Fruit fly (Drosophila melanogaster) whole organism, pupa: ENCODE measurements around the gene Bmcp.

Experiments used
- CG10348 ChIP-seq: fragments of 200-800 bp; sonication (Bioruptor generic); IDR thresholded peaks from 2 replicates; pipeline ENCODE4 v1.3.6; 2022; ENCODE audit warnings: missing biosample characterization, missing genetic modification characterization
- CG12605 ChIP-seq: fragments of 200-800 bp; sonication (Bioruptor generic); IDR thresholded peaks from 2 replicates; pipeline ENCODE4 v1.3.6; 2022; ENCODE audit warnings: missing biosample characterization, missing genetic modification characterization
- CG13204 ChIP-seq: fragments of 200-800 bp; sonication (Bioruptor generic); optimal IDR thresholded peaks from 2 replicates; lab custom pipeline; 2018; ENCODE audit warnings: missing biosample characterization, mild to moderate bottlenecking, missing genetic modification characterization, moderate library complexity
- CG14655 ChIP-seq: fragments of 200-800 bp; sonication (Bioruptor generic); optimal IDR thresholded peaks from 3 replicates; lab custom pipeline; 2017; ENCODE audit warnings: mild to moderate bottlenecking, missing biosample characterization, missing genetic modification reagents, missing genetic modification characterization
- CG15710 ChIP-seq: fragments of 200-800 bp; sonication (Bioruptor generic); optimal IDR thresholded peaks from 2 replicates; lab custom pipeline; 2018; ENCODE audit warnings: missing biosample characterization, mild to moderate bottlenecking, missing genetic modification characterization, moderate library complexity
- CG17806 ChIP-seq: fragments of 200-800 bp; sonication (Bioruptor generic); optimal IDR thresholded peaks from 2 replicates; lab custom pipeline; 2018; ENCODE audit warnings: missing biosample characterization, mild to moderate bottlenecking, missing genetic modification characterization, moderate library complexity
- CG32121 ChIP-seq: fragments of 200-800 bp; sonication (Bioruptor generic); IDR thresholded peaks from 2 replicates; pipeline ENCODE4 v1.3.6; 2022; ENCODE audit warnings: missing biosample characterization, missing genetic modification characterization
- CG34367 ChIP-seq: fragments of 200-800 bp; sonication (Bioruptor generic); optimal IDR thresholded peaks from 2 replicates; lab custom pipeline; 2018; ENCODE audit warnings: missing biosample characterization, mild to moderate bottlenecking, missing genetic modification characterization
- CG4496 ChIP-seq: fragments of 200-800 bp; sonication (Bioruptor generic); IDR thresholded peaks from 3 replicates; pipeline ENCODE4 v1.3.6; 2022; ENCODE audit warnings: missing biosample characterization, missing genetic modification characterization
- CG8159 ChIP-seq: fragments of 200-800 bp; sonication (Bioruptor generic); optimal IDR thresholded peaks from 3 replicates; lab custom pipeline; 2018; ENCODE audit warnings: missing biosample characterization, mild to moderate bottlenecking, missing genetic modification characterization, moderate library complexity
- CG8301 ChIP-seq: fragments of 200-800 bp; sonication (Bioruptor generic); optimal IDR thresholded peaks from 2 replicates; lab custom pipeline; 2018; ENCODE audit warnings: missing biosample characterization, mild to moderate bottlenecking, missing genetic modification characterization
- CG9948 ChIP-seq: fragments of 200-800 bp; sonication (Bioruptor generic); optimal IDR thresholded peaks from 2 replicates; lab custom pipeline; 2018; ENCODE audit warnings: missing biosample characterization, mild to moderate bottlenecking, missing genetic modification characterization, moderate library complexity
- D1 ChIP-seq: fragments of 200-800 bp; sonication (Bioruptor generic); optimal IDR thresholded peaks from 2 replicates; lab custom pipeline; 2018; ENCODE audit warnings: missing biosample characterization, mild to moderate bottlenecking, missing genetic modification characterization, moderate library complexity
- EcR ChIP-seq: fragments of 200-800 bp; sonication (Bioruptor generic); optimal IDR thresholded peaks from 3 replicates; lab custom pipeline; 2019; ENCODE audit warnings: missing biosample characterization, missing genetic modification characterization, mild to moderate bottlenecking, moderate library complexity, missing genetic modification reagents
- Ets98B ChIP-seq: fragments of 200-800 bp; sonication (Bioruptor generic); IDR thresholded peaks from 2 replicates; pipeline ENCODE4 v1.3.6; 2022; ENCODE audit warnings: missing biosample characterization, missing genetic modification characterization
- Pif1A ChIP-seq: fragments of 200-800 bp; sonication (Bioruptor generic); optimal IDR thresholded peaks from 3 replicates; lab custom pipeline; 2016; ENCODE audit warnings: missing biosample characterization, missing genetic modification characterization
- Pif1B ChIP-seq: fragments of 200-800 bp; sonication (Bioruptor generic); optimal IDR thresholded peaks from 3 replicates; lab custom pipeline; 2016; ENCODE audit warnings: missing biosample characterization, missing genetic modification characterization
- Snoo ChIP-seq: fragments of 200-800 bp; sonication (Bioruptor generic); optimal IDR thresholded peaks from 3 replicates; lab custom pipeline; 2017; ENCODE audit warnings: missing biosample characterization, mild to moderate bottlenecking, missing genetic modification characterization, inconsistent platforms
- fd96Ca ChIP-seq: fragments of 200-800 bp; sonication (Bioruptor generic); IDR thresholded peaks from 3 replicates; pipeline ENCODE4 v1.3.6; 2022; ENCODE audit warnings: missing biosample characterization, missing genetic modification characterization
- gl ChIP-seq: fragments of 200-800 bp; sonication (Bioruptor generic); optimal IDR thresholded peaks from 2 replicates; lab custom pipeline; 2018; ENCODE audit warnings: missing biosample characterization, mild to moderate bottlenecking, missing genetic modification characterization

The Bmcp gene

dm6 chr3L:11764930-11765329 lies 44.2 kb downstream of the Bmcp start:
- TF ChIP-seq CG13204 (GFP tag; lab: Kevin White, UChicago) (no peak), CG32121 (GFP tag; lab: Robert Waterston, UW) (no peak), fd96Ca (GFP tag; lab: Robert Waterston, UW) (no peak), CG34367 (tag; lab: Kevin White, UChicago) (no peak), CG10348 (GFP tag; lab: Robert Waterston, UW) (no peak), CG12605 (GFP tag; lab: Robert Waterston, UW) (no peak), Pif1B (GFP tag; lab: Kevin White, UChicago) (no peak), Ets98B (GFP tag; lab: Robert Waterston, UW) (no peak), CG17806 (tag; lab: Kevin White, UChicago) (no peak), CG9948 (tag; lab: Kevin White, UChicago) (no peak), Pif1A (GFP tag; lab: Kevin White, UChicago) (no peak), Snoo (tag; lab: Kevin White, UChicago) (no peak), D1 (tag; lab: Kevin White, UChicago) (no peak), CG15710 (no peak), CG8301 (tag; lab: Kevin White, UChicago) (no peak), EcR (no peak), CG8159 (tag; lab: Kevin White, UChicago) (no peak), gl (no peak), CG14655 (GFP tag; lab: Kevin White, UChicago) (no peak), CG4496 (GFP tag; lab: Robert Waterston, UW) (no peak)

dm6 chr3L:11765695-11766232 lies 45.0 kb downstream of the Bmcp start, which contains the start of gene loaf:
loaf (minus strand) TSS chr3L:11766182.
- TF ChIP-seq CG32121 (GFP tag; lab: Robert Waterston, UW) (no peak), gl (no peak), Pif1B (GFP tag; lab: Kevin White, UChicago) (no peak), CG4496 (GFP tag; lab: Robert Waterston, UW) (no peak), Snoo (tag; lab: Kevin White, UChicago) (no peak), fd96Ca (GFP tag; lab: Robert Waterston, UW) (no peak), CG9948 (tag; lab: Kevin White, UChicago) (no peak), CG10348 (GFP tag; lab: Robert Waterston, UW) (no peak), CG8301 (tag; lab: Kevin White, UChicago) (no peak), CG8159 (tag; lab: Kevin White, UChicago) (no peak), Ets98B (GFP tag; lab: Robert Waterston, UW) (no peak), CG12605 (GFP tag; lab: Robert Waterston, UW) (no peak)

DNA sequence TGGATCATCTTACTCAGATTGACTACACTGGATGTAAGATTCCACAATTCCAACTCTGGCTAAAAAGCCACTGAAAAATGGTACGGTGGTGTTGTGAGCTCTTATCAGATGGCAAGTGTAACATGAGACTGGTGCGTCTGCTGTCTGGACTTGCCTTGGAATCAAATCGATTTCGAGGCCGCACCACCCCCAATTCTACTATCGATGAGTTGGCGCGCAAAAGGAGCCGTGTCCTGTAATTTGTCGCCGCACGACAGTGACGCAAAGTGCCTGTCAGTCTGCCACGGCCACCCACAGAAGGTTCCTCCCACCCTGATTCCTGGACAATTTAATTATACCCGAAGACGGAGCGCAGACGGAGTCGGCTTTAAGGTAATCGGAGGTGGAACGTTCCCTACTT lies 45.8 kb downstream of the Bmcp start:
- TF ChIP-seq CG8301 (tag; lab: Kevin White, UChicago), result no peak
- no peak for TF ChIP-seq CG34367 (tag; lab: Kevin White, UChicago)
- no peak for TF ChIP-seq CG10348 (GFP tag; lab: Robert Waterston, UW)
- no peak for TF ChIP-seq CG12605 (GFP tag; lab: Robert Waterston, UW)
- TF ChIP-seq CG15710, result no peak
- TF ChIP-seq CG8159 (tag; lab: Kevin White, UChicago), result no peak
- TF ChIP-seq Pif1B (GFP tag; lab: Kevin White, UChicago), result no peak
- TF ChIP-seq D1 (tag; lab: Kevin White, UChicago), result no peak
- no peak for TF ChIP-seq CG9948 (tag; lab: Kevin White, UChicago)
- TF ChIP-seq CG4496 (GFP tag; lab: Robert Waterston, UW), result no peak
- TF ChIP-seq CG17806 (tag; lab: Kevin White, UChicago), result no peak
- no peak for TF ChIP-seq Snoo (tag; lab: Kevin White, UChicago)
- no peak for TF ChIP-seq EcR
- TF ChIP-seq Ets98B (GFP tag; lab: Robert Waterston, UW), result no peak
- no peak for TF ChIP-seq CG13204 (GFP tag; lab: Kevin White, UChicago)

DNA sequence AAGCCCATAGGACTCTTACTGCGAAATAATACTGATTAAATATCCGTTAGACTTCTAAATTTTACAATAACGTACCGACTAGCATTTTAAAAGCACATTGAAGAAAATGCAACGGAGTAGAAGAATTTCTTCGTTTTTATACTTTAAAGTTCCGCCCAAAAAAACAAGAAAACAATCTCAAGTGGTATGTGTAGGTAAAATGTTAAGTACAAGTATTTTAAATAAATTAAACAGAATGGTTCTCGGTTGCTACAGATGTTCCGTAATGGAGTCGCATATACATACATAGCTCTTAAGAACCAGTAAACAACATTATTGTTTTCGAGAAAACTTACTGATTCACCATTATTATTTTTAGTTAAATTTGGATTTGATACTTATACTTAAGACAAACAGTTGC lies 51.3 kb downstream of the Bmcp start, which contains the start of gene Muc68D:
Gene Muc68D (minus strand): TSS at position 101 of the 400 bp plus-strand sequence.
- TF ChIP-seq fd96Ca (GFP tag; lab: Robert Waterston, UW) (no peak), Snoo (tag; lab: Kevin White, UChicago) (no peak), CG9948 (tag; lab: Kevin White, UChicago) (no peak), Pif1B (GFP tag; lab: Kevin White, UChicago) (no peak), CG14655 (GFP tag; lab: Kevin White, UChicago) (no peak), CG4496 (GFP tag; lab: Robert Waterston, UW) (no peak), D1 (tag; lab: Kevin White, UChicago) (no peak), CG8301 (tag; lab: Kevin White, UChicago) (no peak), CG34367 (tag; lab: Kevin White, UChicago) (no peak), CG17806 (tag; lab: Kevin White, UChicago) (no peak), Pif1A (GFP tag; lab: Kevin White, UChicago) (no peak), gl (no peak), Ets98B (GFP tag; lab: Robert Waterston, UW) (no peak), CG12605 (GFP tag; lab: Robert Waterston, UW) (no peak), CG13204 (GFP tag; lab: Kevin White, UChicago) (no peak), CG32121 (GFP tag; lab: Robert Waterston, UW) (no peak), CG8159 (tag; lab: Kevin White, UChicago) (no peak), CG10348 (GFP tag; lab: Robert Waterston, UW) (no peak)
- TF ChIP-seq, all 21 proteins: peak for 0

DNA sequence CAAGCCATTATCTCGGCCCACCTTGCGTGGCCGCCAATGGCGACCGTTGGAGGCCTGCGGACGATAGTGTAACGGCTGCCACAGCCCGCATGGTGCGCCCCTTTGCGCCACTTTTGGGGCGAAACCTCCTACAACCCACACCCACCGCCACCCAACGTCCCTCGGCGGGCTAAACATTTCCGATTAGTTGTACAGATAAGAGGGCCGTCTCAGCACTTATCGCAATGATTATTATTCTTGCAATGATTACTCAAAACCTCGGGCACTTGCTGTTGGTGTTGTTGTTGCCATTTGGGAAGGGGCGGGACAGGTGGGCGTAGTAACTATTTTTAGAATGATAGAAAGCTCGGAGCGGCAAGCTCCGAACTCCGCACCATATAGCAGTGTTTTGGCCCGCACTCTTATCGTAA lies 51.9 kb downstream of the Bmcp start:
- no peak for TF ChIP-seq CG4496 (GFP tag; lab: Robert Waterston, UW)
- no peak for TF ChIP-seq CG9948 (tag; lab: Kevin White, UChicago)
- TF ChIP-seq CG15710, result no peak
- TF ChIP-seq CG32121 (GFP tag; lab: Robert Waterston, UW), result no peak
- TF ChIP-seq fd96Ca (GFP tag; lab: Robert Waterston, UW), result no peak
- TF ChIP-seq, all 21 proteins: peak for 0
